Worm (Caenorhabditis elegans): ENCODE data around the gene srx-18.

The srx-18 gene

DNA sequence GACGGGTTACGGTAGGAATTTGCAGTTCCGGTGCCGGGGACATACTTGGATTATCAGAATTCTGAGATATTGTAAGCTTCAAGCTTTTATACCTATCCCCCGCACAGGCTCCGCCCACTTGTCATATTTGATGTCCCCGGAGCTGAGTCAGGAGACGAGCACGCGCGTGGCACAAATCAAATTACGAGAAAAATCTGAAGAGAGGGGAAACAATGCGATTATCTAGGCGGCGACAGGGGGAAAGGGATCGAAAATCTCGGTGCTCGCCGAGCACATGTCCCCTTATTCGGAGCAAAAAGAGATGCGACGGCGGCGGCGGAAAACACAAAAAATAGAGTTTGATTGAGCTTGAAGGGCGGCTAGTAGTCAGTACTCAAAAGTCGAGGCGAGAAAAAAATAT lies 49.5 kb downstream of the srx-18 start, which contains the start of gene R12G8.1:
R12G8.1 (minus strand) TSS at position 63 of the 400 bp plus-strand sequence.
- TF ChIP-seq tbx-8 (GFP tag; optimal IDR thresholded peaks at IDR 0.05) (no peak), drap-1 (GFP tag; optimal IDR thresholded peaks at IDR 0.05) (peak; percentile 44), ceh-83 (GFP tag; optimal IDR thresholded peaks at IDR 0.05) (no peak), lin-32 (GFP tag; optimal IDR thresholded peaks at IDR 0.05) (no peak), unc-62 (GFP tag; optimal IDR thresholded peaks at IDR 0.05) (no peak), ceh-43 (GFP tag; optimal IDR thresholded peaks at IDR 0.05) (no peak), pha-4 (tag; optimal IDR thresholded peaks at IDR 0.05) (no peak), elt-3 (tag; optimal IDR thresholded peaks at IDR 0.05) (no peak), ces-1 (GFP tag; optimal IDR thresholded peaks at IDR 0.05) (peak; percentile 82), hlh-1 (tag; optimal IDR thresholded peaks at IDR 0.05) (no peak), unc-39 (tag; optimal IDR thresholded peaks at IDR 0.05) (no peak)

DNA sequence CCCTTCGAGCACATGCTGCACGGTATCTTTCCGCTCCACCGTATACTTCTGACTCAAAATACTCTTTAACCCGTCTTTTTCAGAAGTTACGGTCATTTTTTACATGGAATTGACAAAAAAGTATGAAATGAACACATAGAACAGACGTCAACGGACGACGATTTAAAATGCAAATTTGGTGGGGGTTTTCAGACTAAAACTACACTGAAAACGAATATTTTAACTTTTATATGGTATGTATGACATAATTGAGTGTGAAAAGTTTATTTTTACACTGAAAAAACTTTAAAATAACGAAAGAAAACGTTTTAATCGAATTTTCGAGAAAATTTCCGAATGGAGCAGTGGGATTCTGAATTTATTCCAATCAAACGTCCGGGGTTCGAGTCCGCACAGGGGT lies 51.7 kb downstream of the srx-18 start, which contains the start of gene twk-36:
twk-36 (minus strand) TSS at position 101 of the 400 bp plus-strand sequence.
- no peak for TF ChIP-seq flh-1 (GFP tag; optimal IDR thresholded peaks at IDR 0.05)
- TF ChIP-seq ham-2 (GFP tag; optimal IDR thresholded peaks at IDR 0.05) = no peak
- no peak for TF ChIP-seq lin-32 (GFP tag; optimal IDR thresholded peaks at IDR 0.05)
- TF ChIP-seq drap-1 (GFP tag; optimal IDR thresholded peaks at IDR 0.05) = no peak
